Worm (Caenorhabditis elegans) whole organism, L4 larva: ENCODE measurements around the gene twk-10.

Experiments used
- D1046.2 ChIP-seq: fragments of 200-800 bp; sonication (Bioruptor generic); IDR thresholded peaks from 2 replicates; pipeline ENCODE4 v1.3.6; 2022; ENCODE audit warnings: missing genetic modification characterization, missing compliant biosample characterization
- F10B5.3 ChIP-seq: sonication (generic microtip); optimal IDR thresholded peaks from 2 replicates; lab custom pipeline; 2016; ENCODE audit warnings: mild to moderate bottlenecking, missing genetic modification characterization, missing compliant biosample characterization
- F44E2.7 ChIP-seq: fragments of 200-800 bp; sonication (Bioruptor generic); IDR thresholded peaks from 2 replicates; pipeline ENCODE4 v2.1.2; 2022; ENCODE audit warnings: missing genetic modification characterization, missing compliant biosample characterization
- F49E8.2 ChIP-seq: sonication (generic microtip); optimal IDR thresholded peaks from 2 replicates; lab custom pipeline; 2016; ENCODE audit warnings: missing compliant biosample characterization, mild to moderate bottlenecking, missing genetic modification characterization, borderline replicate concordance
- T26A8.4 ChIP-seq: fragments of 200-800 bp; sonication (Bioruptor generic); IDR thresholded peaks from 2 replicates; pipeline ENCODE4 v1.3.6; 2022; ENCODE audit warnings: missing genetic modification characterization, missing compliant biosample characterization
- Y48G9A.11 ChIP-seq: fragments of 200-800 bp; sonication (Bioruptor generic); IDR thresholded peaks from 2 replicates; pipeline ENCODE4 v1.3.6; 2022; ENCODE audit warnings: missing genetic modification reagents, missing genetic modification characterization, missing compliant biosample characterization
- Y5F2A.4 ChIP-seq: fragments of 200-800 bp; sonication (Bioruptor generic); optimal IDR thresholded peaks from 2 replicates; lab custom pipeline; 2018; ENCODE audit warnings: mild to moderate bottlenecking, missing genetic modification characterization, missing compliant biosample characterization
- Y75B8A.6 ChIP-seq: fragments of 200-800 bp; sonication (Bioruptor generic); IDR thresholded peaks from 2 replicates; pipeline ENCODE4 v1.3.6; 2022; ENCODE audit warnings: missing genetic modification reagents, missing genetic modification characterization, missing compliant biosample characterization
- ZK546.5 ChIP-seq, 2 experiments: sonication (generic microtip); optimal IDR thresholded peaks; 2 replicates each; lab custom pipeline; 2017; ENCODE audit warnings: missing biosample characterization in 2 of 2, missing genetic modification characterization in 2 of 2
- aly-2 ChIP-seq: sonication (generic microtip); optimal IDR thresholded peaks from 2 replicates; lab custom pipeline; 2018; ENCODE audit warnings: missing biosample characterization, missing genetic modification characterization
- ama-1 ChIP-seq: fragments of 150-350 bp; optimal IDR thresholded peaks from 2 replicates; lab custom pipeline; 2014; ENCODE audit warnings: inconsistent platforms, mixed read lengths
- ceh-20 ChIP-seq: fragments of 200-800 bp; sonication (Bioruptor generic); IDR thresholded peaks from 2 replicates; pipeline ENCODE4 v1.3.6; 2022; ENCODE audit warnings: missing genetic modification reagents, missing genetic modification characterization, missing compliant biosample characterization
- ceh-62 ChIP-seq: sonication (generic microtip); optimal IDR thresholded peaks from 2 replicates; lab custom pipeline; 2017; ENCODE audit warnings: missing biosample characterization, missing genetic modification characterization
- ceh-82 ChIP-seq: sonication (generic microtip); optimal IDR thresholded peaks from 2 replicates; lab custom pipeline; 2017; ENCODE audit warnings: missing biosample characterization, missing genetic modification characterization
- cey-2 ChIP-seq: sonication (generic microtip); optimal IDR thresholded peaks from 3 replicates; lab custom pipeline; 2017; ENCODE audit warnings: missing genetic modification characterization, mild to moderate bottlenecking, missing compliant biosample characterization, antibody characterized with exemption, borderline replicate concordance; ENCODE audit not compliant: insufficient read depth
- ctbp-1 ChIP-seq: fragments of 200-800 bp; sonication (Bioruptor generic); IDR thresholded peaks from 2 replicates; pipeline ENCODE4 v1.3.6; 2022; ENCODE audit warnings: missing genetic modification reagents, missing genetic modification characterization, missing compliant biosample characterization
- daf-19 ChIP-seq: fragments of 200-800 bp; sonication (Bioruptor generic); conservative IDR thresholded peaks from 2 replicates; pipeline ENCODE4 v1.3.6; 2022; ENCODE audit warnings: missing genetic modification characterization, missing compliant biosample characterization
- daf-8 ChIP-seq: fragments of 200-800 bp; sonication (Bioruptor generic); IDR thresholded peaks from 2 replicates; pipeline ENCODE4 v1.3.6; 2022; ENCODE audit warnings: missing genetic modification characterization, missing compliant biosample characterization
- dmd-6 ChIP-seq: fragments of 200-800 bp; sonication (Bioruptor generic); IDR thresholded peaks from 2 replicates; pipeline ENCODE4 v1.3.6; 2022; ENCODE audit warnings: missing genetic modification reagents, missing genetic modification characterization, missing compliant biosample characterization
- dmd-8 ChIP-seq: fragments of 200-800 bp; sonication (Bioruptor generic); IDR thresholded peaks from 2 replicates; pipeline ENCODE4 v1.3.6; 2022; ENCODE audit warnings: missing genetic modification characterization, missing compliant biosample characterization
- egl-43 ChIP-seq: fragments of 200-800 bp; sonication (Bioruptor generic); IDR thresholded peaks from 2 replicates; pipeline ENCODE4 v1.3.6; 2022; ENCODE audit warnings: missing genetic modification reagents, missing genetic modification characterization, missing compliant biosample characterization
- hlh-11 ChIP-seq: fragments of 200-800 bp; sonication (Bioruptor generic); optimal IDR thresholded peaks from 2 replicates; lab custom pipeline; 2018; ENCODE audit warnings: mild to moderate bottlenecking, missing genetic modification characterization, missing compliant biosample characterization
- hmg-1.1 ChIP-seq: fragments of 200-800 bp; sonication (Bioruptor generic); IDR thresholded peaks from 2 replicates; pipeline ENCODE4 v1.3.6; 2022; ENCODE audit warnings: missing genetic modification reagents, missing genetic modification characterization, missing compliant biosample characterization
- lim-7 ChIP-seq: fragments of 200-800 bp; sonication (Bioruptor generic); IDR thresholded peaks from 2 replicates; pipeline ENCODE4 v1.3.6; 2022; ENCODE audit warnings: missing genetic modification characterization, missing compliant biosample characterization
- lin-38 ChIP-seq: fragments of 200-800 bp; sonication (Bioruptor generic); IDR thresholded peaks from 2 replicates; pipeline ENCODE4 v1.3.6; 2022; ENCODE audit warnings: missing genetic modification reagents, missing genetic modification characterization, missing compliant biosample characterization
- lir-3 ChIP-seq: sonication (generic microtip); optimal IDR thresholded peaks from 2 replicates; lab custom pipeline; 2016; ENCODE audit warnings: mild to moderate bottlenecking, missing genetic modification characterization, missing compliant biosample characterization
- lsy-2 ChIP-seq, 2 experiments: fragments of 150-350 bp in 1 of 2; sonication (generic microtip) in 1 of 2; optimal IDR thresholded peaks; 2 replicates each; lab custom pipeline; 2014 to 2017; ENCODE audit warnings: missing biosample characterization in 2 of 2, missing genetic modification characterization in 2 of 2
- mep-1 ChIP-seq: fragments of 150-350 bp; sonication (generic microtip); optimal IDR thresholded peaks from 3 replicates; lab custom pipeline; 2014; ENCODE audit warnings: missing biosample characterization, missing genetic modification characterization
- mes-2 ChIP-seq: sonication (generic microtip); optimal IDR thresholded peaks from 2 replicates; lab custom pipeline; 2016; ENCODE audit warnings: missing genotype, mild to moderate bottlenecking, missing genetic modification characterization, missing compliant biosample characterization; ENCODE audit not compliant: poor library complexity, severe bottlenecking
- mxl-2 ChIP-seq: fragments of 200-800 bp; sonication (Bioruptor generic); conservative IDR thresholded peaks from 2 replicates; pipeline ENCODE4 v1.3.6; 2022; ENCODE audit warnings: missing genetic modification reagents, missing genetic modification characterization, missing compliant biosample characterization
- mxl-3 ChIP-seq: fragments of 200-800 bp; sonication (Bioruptor generic); optimal IDR thresholded peaks from 2 replicates; lab custom pipeline; 2018; ENCODE audit warnings: mild to moderate bottlenecking, missing genetic modification characterization, missing compliant biosample characterization
- nhr-10 ChIP-seq: fragments of 150-350 bp; optimal IDR thresholded peaks from 2 replicates; lab custom pipeline; 2014; ENCODE audit warnings: missing biosample characterization, missing genetic modification characterization
- nhr-28 ChIP-seq: fragments of 150-350 bp; optimal IDR thresholded peaks from 2 replicates; lab custom pipeline; 2014; ENCODE audit warnings: missing biosample characterization, missing genetic modification characterization
- nhr-48 ChIP-seq: sonication (generic microtip); optimal IDR thresholded peaks from 2 replicates; lab custom pipeline; 2016; ENCODE audit warnings: mild to moderate bottlenecking, missing genetic modification characterization, missing compliant biosample characterization
- set-16 ChIP-seq: fragments of 200-800 bp; sonication (Bioruptor generic); IDR thresholded peaks from 2 replicates; pipeline ENCODE4 v1.3.6; 2022; ENCODE audit warnings: missing genetic modification reagents, missing genetic modification characterization, missing compliant biosample characterization
- unc-130 ChIP-seq: sonication (generic microtip); optimal IDR thresholded peaks from 2 replicates; lab custom pipeline; 2016; ENCODE audit warnings: missing genetic modification reagents, missing genetic modification characterization, missing compliant biosample characterization
- unc-39 ChIP-seq: sonication (generic microtip); optimal IDR thresholded peaks from 2 replicates; lab custom pipeline; 2017; ENCODE audit warnings: missing biosample characterization, missing genetic modification characterization
- unc-62 ChIP-seq, 3 experiments: fragments of 150-350 bp in 1 of 3; sonication (generic microtip); optimal IDR thresholded peaks in 2 of 3; peaks in 1 of 3; 1 replicate in 1 of 3; 2 replicates in 2 of 3; lab custom pipeline; 2014 to 2017; ENCODE audit warnings: missing biosample characterization in 3 of 3, missing genetic modification characterization in 3 of 3, missing genetic modification reagents in 3 of 3, missing genotype in 1 of 3

Gene twk-10

DNA sequence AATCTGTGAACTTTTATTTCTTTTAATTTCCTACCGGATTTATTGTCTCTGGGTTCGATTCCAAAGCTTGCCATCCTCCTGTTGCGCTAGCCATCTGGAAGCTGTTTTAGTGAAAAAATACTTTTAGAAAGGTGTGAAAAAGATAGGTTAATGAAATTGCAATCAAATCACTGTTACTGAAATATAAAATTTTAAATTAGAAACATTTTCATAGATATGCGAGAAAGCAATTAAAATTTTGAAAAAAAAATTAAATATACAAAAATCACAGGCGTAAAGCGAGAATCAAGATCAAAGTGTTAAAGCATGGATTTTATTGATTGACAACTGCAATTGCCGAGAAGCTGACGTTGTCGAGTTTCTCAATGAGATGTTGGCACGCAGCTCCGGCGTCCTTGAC, 42.4 kb upstream of the twk-10 start, which contains the start of gene ubh-2:
TSS of gene ubh-2 (minus strand) at position 101 of the 400 bp plus-strand sequence.
- TF ChIP-seq unc-130 (GFP tag; lab: Kevin White, UChicago): no peak
- no peak for TF ChIP-seq hmg-1.1
- TF ChIP-seq mep-1 (tag; lab: Kevin White, UChicago): no peak
- TF ChIP-seq F49E8.2 (tag; lab: Kevin White, UChicago): no peak
- TF ChIP-seq daf-19 (GFP tag; lab: Robert Waterston, UW): no peak
- TF ChIP-seq F10B5.3 (tag; lab: Kevin White, UChicago): no peak
- no peak for TF ChIP-seq ama-1 (lab: Kevin White, UChicago)
- no peak for TF ChIP-seq ceh-82 (tag; lab: Kevin White, UChicago)
- TF ChIP-seq dmd-8 (GFP tag; lab: Robert Waterston, UW): no peak
- no peak for TF ChIP-seq cey-2 (tag; lab: Kevin White, UChicago)
- TF ChIP-seq nhr-10 (tag; lab: Kevin White, UChicago): no peak

- TF ChIP-seq lsy-2 (tag; optimal IDR thresholded peaks at IDR 0.05; lab: Kevin White, UChicago) (peak in 1 of 2 experiments; percentile 44), ZK546.5 (tag; optimal IDR thresholded peaks at IDR 0.05; lab: Kevin White, UChicago) (no peak)
- TF ChIP-seq, all 104 proteins: peak for 1
Observed at ce11 chrV:6510622-6511021, 41.5 kb upstream of the twk-10 start.

DNA sequence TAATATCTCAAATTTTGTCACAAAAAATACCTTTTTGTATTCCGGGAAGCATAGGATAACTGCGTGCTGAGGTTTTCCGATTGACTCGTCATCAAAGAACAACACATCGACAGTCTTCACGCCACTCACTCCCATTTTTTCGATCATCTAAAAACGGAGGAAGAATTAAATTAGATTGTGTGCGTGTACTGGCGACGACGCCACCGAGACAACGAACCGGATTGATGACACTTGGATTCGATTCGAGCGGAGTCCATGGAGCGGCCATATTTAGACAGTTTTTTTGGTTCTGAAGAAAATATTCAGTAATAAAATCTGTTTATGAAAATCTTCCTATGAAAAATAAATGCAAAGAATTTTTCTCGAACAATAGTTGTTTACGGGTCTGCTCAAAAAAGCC, 41.0 kb upstream of the twk-10 start, which contains the start of gene ubh-1:
TSS of gene ubh-1 (minus strand) at position 289 of the 400 bp plus-strand sequence.
- TF ChIP-seq set-16 (GFP tag; lab: Robert Waterston, UW) (no peak), mes-2 (tag; lab: Kevin White, UChicago) (peak; percentile 25), T26A8.4 (GFP tag; lab: Robert Waterston, UW) (peak; percentile 46), unc-62 (GFP tag; optimal IDR thresholded peaks at IDR 0.05 in 1 of 2; lab: Kevin White, UChicago) (peak in 1 of 2 experiments; percentile 96), unc-62 (tag; optimal IDR thresholded peaks at IDR 0.05; lab: Kevin White, UChicago) (no peak), egl-43 (GFP tag; lab: Robert Waterston, UW) (no peak)

- TF ChIP-seq set-16 (GFP tag; lab: Robert Waterston, UW) (0 out of 2 replicates have a peak, but pooled peaks have one; percentile 8), ctbp-1 (0 out of 2 replicates have a peak, but pooled peaks have one; percentile 7), nhr-48 (tag; lab: Kevin White, UChicago) (peak; percentile 2), nhr-28 (tag; lab: Kevin White, UChicago) (peak; percentile 6), mxl-3 (GFP tag; lab: Kevin White, UChicago) (peak; percentile 63), hlh-11 (tag; lab: Kevin White, UChicago) (peak; percentile 29), mxl-2 (GFP tag; lab: Robert Waterston, UW) (no peak), lin-38 (peak; percentile 17; the same call in 1 of the 2 replicates), Y75B8A.6 (no peak), ceh-62 (tag; lab: Kevin White, UChicago) (no peak)
Observed at ce11 chrV:6513356-6513755, 38.8 kb upstream of the twk-10 start.

- peak in 1 of 2 experiments; percentile 95 for TF ChIP-seq unc-62 (GFP tag; optimal IDR thresholded peaks at IDR 0.05 in 1 of 2; lab: Kevin White, UChicago)
- TF ChIP-seq unc-62 (tag; optimal IDR thresholded peaks at IDR 0.05; lab: Kevin White, UChicago): no peak
- no peak for TF ChIP-seq Y48G9A.11 (GFP tag; lab: Robert Waterston, UW)
Observed at ce11 chrV:6513786-6514430, 38.2 kb upstream of the twk-10 start.

- no peak for TF ChIP-seq lir-3 (tag; lab: Kevin White, UChicago)
- TF ChIP-seq daf-8 (GFP tag; lab: Robert Waterston, UW): no peak
- no peak for TF ChIP-seq aly-2
- TF ChIP-seq lim-7 (GFP tag; lab: Robert Waterston, UW): 0 out of 2 replicates have a peak, but pooled peaks have one; percentile 18
- TF ChIP-seq dmd-6 (GFP tag; lab: Robert Waterston, UW): peak; percentile 45
- TF ChIP-seq unc-39 (tag; lab: Kevin White, UChicago): no peak
- peak; percentile 81 for TF ChIP-seq T26A8.4 (GFP tag; lab: Robert Waterston, UW)
- TF ChIP-seq ceh-82 (tag; lab: Kevin White, UChicago): no peak
- peak; percentile 79 for TF ChIP-seq hlh-11 (tag; lab: Kevin White, UChicago)
- TF ChIP-seq ceh-62 (tag; lab: Kevin White, UChicago): no peak
- peak; percentile 36; the same call in 1 of the 2 replicates for TF ChIP-seq Y48G9A.11 (GFP tag; lab: Robert Waterston, UW)
- no peak for TF ChIP-seq D1046.2 (GFP tag; lab: Robert Waterston, UW)
- no peak for TF ChIP-seq ceh-20 (GFP tag; lab: Robert Waterston, UW)
- TF ChIP-seq unc-130 (GFP tag; lab: Kevin White, UChicago): no peak
- no peak for TF ChIP-seq Y5F2A.4 (GFP tag; lab: Kevin White, UChicago)
- peak; percentile 49 to 58 for TF ChIP-seq lsy-2 (tag; optimal IDR thresholded peaks at IDR 0.05; lab: Kevin White, UChicago)
- no peak for TF ChIP-seq F44E2.7
Observed at ce11 chrV:6514887-6515324, 37.2 kb upstream of the twk-10 start, which contains the start of gene dpy-11. Gene dpy-11 (minus strand): TSS chrV:6515240.
